Worm (Caenorhabditis elegans): ENCODE results near the gene K08D8.3.

The K08D8.3 gene

ce11 chrIV:12906529-12906928 lies at the start of gene K08D8.3:
Gene K08D8.3 (minus strand): TSS chrIV:12906659.
- TF ChIP-seq fos-1 (tag; optimal IDR thresholded peaks at IDR 0.05) = peak; percentile 89
- TF ChIP-seq sma-9 (GFP tag; optimal IDR thresholded peaks at IDR 0.05) = peak; percentile 32
- TF ChIP-seq sma-9 (tag; optimal IDR thresholded peaks at IDR 0.05) = no peak
- TF ChIP-seq blmp-1 (tag; optimal IDR thresholded peaks at IDR 0.05; ENCODE audit: insufficient read depth) = no peak
- no peak for TF ChIP-seq elt-1 (tag; optimal IDR thresholded peaks at IDR 0.05)
- TF ChIP-seq skn-1 (tag; optimal IDR thresholded peaks at IDR 0.05) = peak; percentile 89

ce11 chrIV:12948470-12948869 lies 42.0 kb upstream of the K08D8.3 start, which contains the start of gene F55G11.10:
Gene F55G11.10 (plus strand): TSS chrIV:12948770.
- TF ChIP-seq sem-4 (tag; optimal IDR thresholded peaks at IDR 0.05) = no peak
- no peak for TF ChIP-seq gmeb-1 (tag; optimal IDR thresholded peaks at IDR 0.05)
- TF ChIP-seq ceh-16 (tag; optimal IDR thresholded peaks at IDR 0.05) = no peak

ce11 chrIV:12946488-12946887 lies 40.0 kb upstream of the K08D8.3 start, which contains the start of gene F55G11.1:
Gene F55G11.1 (minus strand): TSS chrIV:12946588.
- TF ChIP-seq fos-1 (tag; optimal IDR thresholded peaks at IDR 0.05) (no peak), ztf-1 (GFP tag; conservative IDR thresholded peaks at IDR 0.05) (no peak), nhr-237 (tag; optimal IDR thresholded peaks at IDR 0.05) (no peak)

ce11 chrIV:12942633-12943032 lies 36.2 kb upstream of the K08D8.3 start, which contains the start of gene dct-19:
Gene dct-19 (plus strand): TSS chrIV:12942933.
- TF ChIP-seq mab-5 (tag; optimal IDR thresholded peaks at IDR 0.05) (no peak), ztf-1 (GFP tag; conservative IDR thresholded peaks at IDR 0.05) (no peak), lin-11 (tag; optimal IDR thresholded peaks at IDR 0.05) (no peak), elt-1 (tag; optimal IDR thresholded peaks at IDR 0.05) (no peak), peb-1 (tag; optimal IDR thresholded peaks at IDR 0.05) (no peak), elt-3 (tag; optimal IDR thresholded peaks at IDR 0.05) (no peak), snpc-4 (tag; optimal IDR thresholded peaks at IDR 0.05) (no peak), nhr-6 (tag; optimal IDR thresholded peaks at IDR 0.05) (no peak), mbf-1 (tag; optimal IDR thresholded peaks at IDR 0.05) (no peak), mdl-1 (tag; optimal IDR thresholded peaks at IDR 0.05) (no peak), nhr-237 (tag; optimal IDR thresholded peaks at IDR 0.05) (no peak), sma-3 (GFP tag; optimal IDR thresholded peaks at IDR 0.05) (no peak), Y55F3AM.14 (GFP tag; optimal IDR thresholded peaks at IDR 0.05) (no peak), egl-27 (tag; optimal IDR thresholded peaks at IDR 0.05) (no peak), ztf-11 (tag; optimal IDR thresholded peaks at IDR 0.05) (no peak)

- TF ChIP-seq nhr-129 (tag; optimal IDR thresholded peaks at IDR 0.05) (no peak), mdl-1 (tag; optimal IDR thresholded peaks at IDR 0.05) (no peak), peb-1 (tag; optimal IDR thresholded peaks at IDR 0.05) (no peak), alr-1 (tag; optimal IDR thresholded peaks at IDR 0.05) (no peak), nhr-237 (tag; optimal IDR thresholded peaks at IDR 0.05) (no peak), elt-1 (tag; optimal IDR thresholded peaks at IDR 0.05) (no peak), gmeb-1 (tag; optimal IDR thresholded peaks at IDR 0.05) (no peak), unc-39 (tag; optimal IDR thresholded peaks at IDR 0.05) (no peak), crh-2 (tag; optimal IDR thresholded peaks at IDR 0.05) (no peak), nhr-10 (tag; optimal IDR thresholded peaks at IDR 0.05) (no peak), lin-13 (GFP tag; optimal IDR thresholded peaks at IDR 0.05) (no peak), egl-27 (tag; optimal IDR thresholded peaks at IDR 0.05) (no peak), C34F6.9 (tag; optimal IDR thresholded peaks at IDR 0.05) (no peak)
Measured at ce11 chrIV:12941254-12941653, 34.8 kb upstream of the K08D8.3 start, which contains the start of gene dod-24. Gene dod-24 (minus strand): TSS chrIV:12941354.

- TF ChIP-seq sma-3 (GFP tag; optimal IDR thresholded peaks at IDR 0.05) = peak; percentile 52
- peak; percentile 24 for TF ChIP-seq gmeb-1 (tag; optimal IDR thresholded peaks at IDR 0.05)
- TF ChIP-seq zag-1 (tag; optimal IDR thresholded peaks at IDR 0.05) = no peak
- TF ChIP-seq sma-9 (GFP tag; optimal IDR thresholded peaks at IDR 0.05) = peak; percentile 67
- TF ChIP-seq sma-9 (tag; optimal IDR thresholded peaks at IDR 0.05) = no peak
- TF ChIP-seq fos-1 (tag; optimal IDR thresholded peaks at IDR 0.05) = peak; percentile 90
- peak; percentile 41 for TF ChIP-seq crh-2 (tag; optimal IDR thresholded peaks at IDR 0.05)
Measured at ce11 chrIV:12936221-12936776, 29.8 kb upstream of the K08D8.3 start, which contains the start of the genes cld-1 and dod-21. Gene cld-1 (minus strand): TSS chrIV:12936271. Gene dod-21 (plus strand): TSS chrIV:12936738.

Data from whole organism, L2 larva.